Worm (Caenorhabditis elegans): ENCODE data around the gene oxy-4.

Gene oxy-4

DNA sequence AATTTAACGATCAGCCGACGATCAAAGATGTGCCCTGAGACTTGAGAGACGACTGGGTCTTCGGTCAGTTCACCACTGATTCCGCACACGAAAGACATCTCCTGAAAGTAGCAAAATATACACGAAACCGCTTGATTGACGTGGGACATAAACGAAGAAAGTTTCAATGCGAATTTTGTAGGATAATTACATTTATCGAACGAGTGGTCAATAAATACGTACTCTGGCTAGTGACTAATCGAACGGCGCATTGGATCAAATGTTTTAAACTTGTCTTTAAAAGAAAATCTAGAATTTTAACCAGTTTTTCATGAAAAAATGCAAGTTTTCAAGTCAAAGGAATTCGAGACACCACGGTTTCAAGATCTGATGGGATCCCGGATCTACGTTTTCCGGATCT, 13.4 kb upstream of the oxy-4 start, which contains the start of gene prp-19:
Gene prp-19 (minus strand): TSS at position 101 of the 400 bp plus-strand sequence.
- no peak for TF ChIP-seq ceh-36 (tag; optimal IDR thresholded peaks at IDR 0.05)
- TF ChIP-seq scrt-1 (GFP tag; IDR thresholded peaks at IDR 0.05): no peak
- TF ChIP-seq ets-7 (tag; optimal IDR thresholded peaks at IDR 0.05): no peak

DNA sequence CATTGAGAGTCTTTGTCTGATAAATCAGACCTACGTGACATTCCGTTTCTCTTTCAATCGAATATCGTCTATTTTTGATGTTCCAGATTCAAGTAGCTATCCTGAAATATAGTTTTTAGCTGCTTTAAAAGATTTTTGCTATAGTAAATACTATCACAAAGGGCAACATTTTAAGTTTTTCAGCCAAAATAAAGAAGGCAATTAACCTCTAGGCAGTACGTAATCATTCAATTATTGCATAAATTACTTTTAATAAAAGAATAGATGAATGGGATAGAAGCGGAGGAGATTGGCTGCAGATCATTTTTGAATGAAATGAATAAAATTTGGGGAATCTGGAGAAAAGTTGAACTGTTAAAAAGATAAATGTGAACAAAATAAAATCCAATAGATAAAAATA, 11.1 kb upstream of the oxy-4 start, which contains the start of gene ulp-1:
Gene ulp-1 (minus strand): TSS at position 101 of the 400 bp plus-strand sequence.
- TF ChIP-seq ceh-36 (tag; optimal IDR thresholded peaks at IDR 0.05) (no peak), ceh-13 (GFP tag; optimal IDR thresholded peaks at IDR 0.05) (no peak), B0310.2 (tag; optimal IDR thresholded peaks at IDR 0.05) (no peak), tra-4 (tag; optimal IDR thresholded peaks at IDR 0.05) (no peak), pes-1 (GFP tag; IDR thresholded peaks at IDR 0.05) (no peak), tbx-11 (GFP tag; IDR thresholded peaks at IDR 0.05) (no peak), F13C5.2 (tag; optimal IDR thresholded peaks at IDR 0.05) (no peak), aly-1 (tag; optimal IDR thresholded peaks at IDR 0.05) (no peak), ets-7 (tag; optimal IDR thresholded peaks at IDR 0.05) (no peak), hnd-1 (tag; optimal IDR thresholded peaks at IDR 0.05) (no peak), hmbx-1 (tag; optimal IDR thresholded peaks at IDR 0.05) (no peak), hmg-4 (GFP tag; optimal IDR thresholded peaks at IDR 0.05) (no peak), tbx-37 (GFP tag; conservative IDR thresholded peaks at IDR 0.05) (no peak)

DNA sequence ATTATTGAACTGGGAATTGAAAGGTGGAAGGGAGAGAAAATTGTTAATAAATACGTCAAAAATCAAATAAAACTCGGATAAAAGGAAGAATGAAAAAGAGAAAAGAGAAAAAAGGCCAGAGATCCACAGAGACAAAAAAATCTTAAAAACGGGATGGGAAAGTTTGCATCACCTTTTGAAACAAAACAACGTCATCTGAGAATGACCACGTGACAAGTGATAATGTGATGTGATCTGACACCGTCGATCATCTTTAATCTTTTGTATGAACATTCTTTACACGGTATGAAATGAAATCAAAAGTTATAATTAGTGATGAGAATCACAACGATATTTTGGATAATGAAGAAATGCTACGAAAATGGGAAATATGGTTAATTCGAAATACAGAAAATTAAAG, 7.2 kb upstream of the oxy-4 start:
- TF ChIP-seq tbx-37 (GFP tag; conservative IDR thresholded peaks at IDR 0.05) (no peak), aly-1 (tag; optimal IDR thresholded peaks at IDR 0.05) (no peak), B0310.2 (tag; optimal IDR thresholded peaks at IDR 0.05) (no peak), ets-7 (tag; optimal IDR thresholded peaks at IDR 0.05) (no peak), hmbx-1 (tag; optimal IDR thresholded peaks at IDR 0.05) (no peak), pes-1 (GFP tag; IDR thresholded peaks at IDR 0.05) (no peak), F13C5.2 (tag; optimal IDR thresholded peaks at IDR 0.05) (no peak), ceh-13 (GFP tag; optimal IDR thresholded peaks at IDR 0.05) (no peak), ceh-36 (tag; optimal IDR thresholded peaks at IDR 0.05) (no peak), sea-1 (GFP tag; conservative IDR thresholded peaks at IDR 0.05) (no peak), tra-4 (tag; optimal IDR thresholded peaks at IDR 0.05) (no peak), flt-1 (GFP tag; IDR thresholded peaks at IDR 0.05) (no peak), tbx-11 (GFP tag; IDR thresholded peaks at IDR 0.05) (no peak)

DNA sequence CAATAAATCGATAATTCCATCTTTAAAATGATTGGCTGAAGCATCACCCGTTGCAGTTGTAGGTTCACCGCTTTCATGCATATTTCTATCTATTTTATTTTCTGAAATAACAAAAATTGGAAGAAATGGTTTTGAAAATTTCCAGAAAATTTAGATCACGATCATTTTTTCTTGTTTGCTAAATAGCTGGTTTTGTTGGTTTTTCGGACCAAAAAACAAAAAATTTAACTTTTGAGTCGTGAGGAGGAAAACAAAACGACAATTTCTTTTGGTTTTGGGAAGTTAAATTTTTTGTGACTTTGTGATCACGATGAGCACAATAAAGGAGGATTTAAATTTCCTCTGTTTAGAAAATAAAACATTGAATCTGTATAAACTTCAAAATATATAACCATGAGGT, 6.6 kb upstream of the oxy-4 start, which contains the start of gene T10F2.2:
Gene T10F2.2 (minus strand): TSS at position 101 of the 400 bp plus-strand sequence.
- TF ChIP-seq ama-1 (optimal IDR thresholded peaks at IDR 0.05) (peak; percentile 35), sea-1 (GFP tag; conservative IDR thresholded peaks at IDR 0.05) (no peak)

DNA sequence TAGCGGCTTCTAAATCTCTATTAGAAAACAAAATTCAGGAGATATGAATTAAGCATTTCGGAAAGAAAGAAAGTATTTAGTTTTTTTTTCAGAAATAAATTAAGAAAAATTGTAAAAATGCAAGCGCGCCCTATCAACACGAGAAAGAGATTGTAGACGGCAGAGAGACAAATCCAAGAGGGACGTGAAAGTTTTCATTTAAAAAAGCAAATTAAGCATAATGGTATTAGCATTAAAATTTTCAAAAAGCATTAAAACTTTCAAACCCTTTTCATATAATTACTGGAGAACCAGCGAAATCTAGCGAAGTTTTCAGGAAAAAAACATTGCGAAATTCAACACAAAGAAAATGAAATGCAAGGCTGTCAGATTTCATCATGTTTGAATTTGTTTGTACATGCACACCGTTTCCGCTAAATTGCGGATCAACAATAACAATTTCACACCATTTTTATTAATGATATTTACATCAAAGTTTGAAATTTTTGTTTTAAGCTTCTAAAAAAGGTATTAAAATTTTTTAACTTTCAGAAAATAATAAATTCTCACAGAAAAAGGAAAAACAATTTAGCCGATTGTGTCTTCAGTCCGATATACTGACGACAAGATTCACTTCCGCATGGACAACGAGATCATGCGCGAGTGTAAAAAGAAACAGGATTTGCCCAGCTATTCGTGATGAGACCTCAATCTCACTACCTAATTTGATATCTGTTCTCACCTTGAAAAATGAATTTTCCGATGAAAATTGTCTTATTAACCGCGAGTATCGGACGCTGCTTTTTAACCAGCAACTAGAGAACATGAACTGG, 4.5 kb upstream of the oxy-4 start, which contains the start of gene gars-1:
Gene gars-1 (minus strand): TSS at position 808 of the 812 bp plus-strand sequence.
- TF ChIP-seq hmg-4 (GFP tag; optimal IDR thresholded peaks at IDR 0.05) (no peak), ama-1 (optimal IDR thresholded peaks at IDR 0.05) (no peak), scrt-1 (GFP tag; IDR thresholded peaks at IDR 0.05) (no peak), flt-1 (GFP tag; IDR thresholded peaks at IDR 0.05) (no peak), ets-7 (tag; optimal IDR thresholded peaks at IDR 0.05) (no peak), sea-1 (GFP tag; conservative IDR thresholded peaks at IDR 0.05) (no peak), F13C5.2 (tag; optimal IDR thresholded peaks at IDR 0.05) (no peak), tbx-11 (GFP tag; IDR thresholded peaks at IDR 0.05) (no peak), tra-4 (tag; optimal IDR thresholded peaks at IDR 0.05) (no peak), aly-1 (tag; optimal IDR thresholded peaks at IDR 0.05) (no peak), tbx-37 (GFP tag; conservative IDR thresholded peaks at IDR 0.05) (no peak), ceh-36 (tag; optimal IDR thresholded peaks at IDR 0.05) (no peak), pes-1 (GFP tag; IDR thresholded peaks at IDR 0.05) (no peak), hnd-1 (tag; optimal IDR thresholded peaks at IDR 0.05) (no peak), B0310.2 (tag; optimal IDR thresholded peaks at IDR 0.05) (no peak), ceh-13 (GFP tag; optimal IDR thresholded peaks at IDR 0.05) (no peak), hmbx-1 (tag; optimal IDR thresholded peaks at IDR 0.05) (no peak)

DNA sequence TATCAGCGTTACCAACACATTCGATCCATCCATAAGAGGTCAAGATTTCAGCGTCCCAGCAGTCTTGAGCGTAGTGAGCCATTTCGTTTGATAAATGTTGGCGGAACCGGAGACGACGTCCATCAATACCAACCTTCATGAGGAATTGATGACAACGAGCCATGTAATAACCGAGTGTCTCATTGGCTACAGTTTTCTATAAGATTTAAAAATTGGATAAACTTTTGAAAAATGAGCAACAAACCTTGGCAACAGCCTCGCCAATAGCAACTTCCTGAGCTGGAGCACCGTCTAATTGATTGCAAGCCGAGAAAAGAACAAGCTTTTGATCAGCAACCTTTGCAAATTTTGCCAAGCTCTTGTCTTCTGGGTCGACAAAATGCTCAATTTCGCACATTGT, 2.2 kb upstream of the oxy-4 start:
- no peak for TF ChIP-seq aly-1 (tag; optimal IDR thresholded peaks at IDR 0.05)
- no peak for TF ChIP-seq tbx-37 (GFP tag; conservative IDR thresholded peaks at IDR 0.05)
- TF ChIP-seq flt-1 (GFP tag; IDR thresholded peaks at IDR 0.05): no peak
- TF ChIP-seq tbx-11 (GFP tag; IDR thresholded peaks at IDR 0.05): no peak
- no peak for TF ChIP-seq ets-7 (tag; optimal IDR thresholded peaks at IDR 0.05)
- TF ChIP-seq ceh-13 (GFP tag; optimal IDR thresholded peaks at IDR 0.05): no peak
- no peak for TF ChIP-seq ceh-36 (tag; optimal IDR thresholded peaks at IDR 0.05)
- no peak for TF ChIP-seq pes-1 (GFP tag; IDR thresholded peaks at IDR 0.05)
- no peak for TF ChIP-seq scrt-1 (GFP tag; IDR thresholded peaks at IDR 0.05)
- no peak for TF ChIP-seq tra-4 (tag; optimal IDR thresholded peaks at IDR 0.05)
- TF ChIP-seq sea-1 (GFP tag; conservative IDR thresholded peaks at IDR 0.05): no peak
- no peak for TF ChIP-seq hnd-1 (tag; optimal IDR thresholded peaks at IDR 0.05)
- no peak for TF ChIP-seq ama-1 (optimal IDR thresholded peaks at IDR 0.05)
- no peak for TF ChIP-seq F13C5.2 (tag; optimal IDR thresholded peaks at IDR 0.05)
- no peak for TF ChIP-seq hmbx-1 (tag; optimal IDR thresholded peaks at IDR 0.05)

DNA sequence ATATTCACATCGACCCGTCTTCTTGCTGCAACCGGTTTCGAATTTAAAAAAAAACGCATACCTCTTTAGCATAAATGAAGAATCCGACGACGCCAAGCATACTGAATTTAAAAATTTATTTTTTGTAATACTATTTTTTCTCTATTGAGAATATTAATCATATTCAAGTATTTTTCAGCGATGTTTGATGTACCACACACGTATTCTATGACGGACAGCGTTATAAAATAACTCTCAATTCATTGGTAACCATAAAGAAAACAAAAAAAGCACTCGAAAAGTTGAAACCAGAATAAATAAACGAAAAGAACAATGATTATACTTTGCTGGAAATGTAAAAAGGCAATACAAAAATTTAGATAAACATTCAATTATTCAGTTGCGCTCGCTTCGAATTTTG, 931 bp upstream of the oxy-4 start, which contains the start of gene T10F2.5:
Gene T10F2.5 (minus strand): TSS at position 101 of the 400 bp plus-strand sequence.
- no peak for TF ChIP-seq tra-4 (tag; optimal IDR thresholded peaks at IDR 0.05)
- no peak for TF ChIP-seq tbx-37 (GFP tag; conservative IDR thresholded peaks at IDR 0.05)
- no peak for TF ChIP-seq sea-1 (GFP tag; conservative IDR thresholded peaks at IDR 0.05)
- no peak for TF ChIP-seq ceh-13 (GFP tag; optimal IDR thresholded peaks at IDR 0.05)
- no peak for TF ChIP-seq ceh-36 (tag; optimal IDR thresholded peaks at IDR 0.05)
- TF ChIP-seq F13C5.2 (tag; optimal IDR thresholded peaks at IDR 0.05): no peak
- TF ChIP-seq ama-1 (optimal IDR thresholded peaks at IDR 0.05): no peak
- no peak for TF ChIP-seq flt-1 (GFP tag; IDR thresholded peaks at IDR 0.05)
- no peak for TF ChIP-seq hnd-1 (tag; optimal IDR thresholded peaks at IDR 0.05)
- TF ChIP-seq ets-7 (tag; optimal IDR thresholded peaks at IDR 0.05): no peak
- TF ChIP-seq B0310.2 (tag; optimal IDR thresholded peaks at IDR 0.05): no peak
